Worm (Caenorhabditis elegans) whole organism, young adult: Measurements from ENCODE around the gene F43C11.12.

Experiments used
- F52B5.7 ChIP-seq: sonication (generic microtip); optimal IDR thresholded peaks from 2 replicates; lab custom pipeline; 2016; ENCODE audit warnings: mild to moderate bottlenecking, missing genetic modification characterization, missing compliant biosample characterization
- ccch-3 ChIP-seq: fragments of 200-800 bp; sonication (Bioruptor generic); optimal IDR thresholded peaks from 2 replicates; lab custom pipeline; 2018; ENCODE audit warnings: mild to moderate bottlenecking, missing genetic modification characterization, missing compliant biosample characterization
- ceh-79 ChIP-seq: sonication (generic microtip); optimal IDR thresholded peaks from 2 replicates; lab custom pipeline; 2017; ENCODE audit warnings: mild to moderate bottlenecking, missing genetic modification characterization, missing compliant biosample characterization
- dox-1 ChIP-seq: fragments of 200-800 bp; sonication (Bioruptor generic); IDR thresholded peaks from 2 replicates; pipeline ENCODE4 v1.3.6; 2022; ENCODE audit warnings: missing genetic modification reagents, missing genetic modification characterization, missing compliant biosample characterization
- ets-4 ChIP-seq: fragments of 200-800 bp; sonication (Bioruptor generic); optimal IDR thresholded peaks from 2 replicates; lab custom pipeline; 2018; ENCODE audit warnings: mild to moderate bottlenecking, missing genetic modification characterization, missing compliant biosample characterization
- hrde-1 ChIP-seq: sonication (generic microtip); optimal IDR thresholded peaks from 2 replicates; lab custom pipeline; 2016; ENCODE audit warnings: missing genetic modification characterization, mild to moderate bottlenecking, missing compliant biosample characterization, moderate library complexity, missing genotype, missing genetic modification reagents, borderline replicate concordance
- lag-1 ChIP-seq: fragments of 200-800 bp; sonication (Bioruptor generic); IDR thresholded peaks from 2 replicates; pipeline ENCODE4 v1.3.6; 2022; ENCODE audit warnings: missing genetic modification reagents, missing genetic modification characterization, missing compliant biosample characterization
- lin-40 ChIP-seq: sonication (generic microtip); optimal IDR thresholded peaks from 2 replicates; lab custom pipeline; 2016; ENCODE audit warnings: missing genetic modification characterization, mild to moderate bottlenecking, missing compliant biosample characterization, missing genotype, missing genetic modification reagents
- nhr-80 ChIP-seq: sonication (generic microtip); optimal IDR thresholded peaks from 2 replicates; lab custom pipeline; 2016; ENCODE audit warnings: missing genetic modification characterization, missing compliant biosample characterization
- ztf-18 ChIP-seq: sonication (generic microtip); optimal IDR thresholded peaks from 2 replicates; lab custom pipeline; 2016; ENCODE audit warnings: missing genotype, mild to moderate bottlenecking, missing genetic modification characterization, missing compliant biosample characterization

The F43C11.12 gene

ce11 chrII:2320097-2320496 is 46.4 kb downstream of the F43C11.12 start, which contains the start of gene ZK1240.3:
ZK1240.3 (plus strand) TSS chrII:2320334.
- peak; percentile 64 for TF ChIP-seq ets-4 (GFP tag; lab: Kevin White, UChicago)
- TF ChIP-seq hrde-1 (tag; lab: Kevin White, UChicago), result no peak
- TF ChIP-seq dox-1 (GFP tag; lab: Robert Waterston, UW), result peak; percentile 50
- TF ChIP-seq ztf-18 (tag; lab: Kevin White, UChicago), result no peak
- TF ChIP-seq lag-1 (GFP tag; lab: Robert Waterston, UW), result no peak
- TF ChIP-seq ccch-3 (GFP tag; lab: Kevin White, UChicago), result no peak
- TF ChIP-seq nhr-80 (tag; lab: Kevin White, UChicago), result peak; percentile 93
- TF ChIP-seq ceh-79 (tag; lab: Kevin White, UChicago), result no peak
- TF ChIP-seq F52B5.7 (tag; lab: Kevin White, UChicago), result no peak
- no peak for TF ChIP-seq lin-40 (tag; lab: Kevin White, UChicago)

ce11 chrII:2317883-2318357 is 48.6 kb downstream of the F43C11.12 start, which contains the start of the genes ZK1240.5 and ZK1240.9:
ZK1240.5 (minus strand) TSS chrII:2317933.
ZK1240.9 (plus strand) TSS chrII:2318189.
- TF ChIP-seq nhr-80 (tag; lab: Kevin White, UChicago) (peak; percentile 57), ccch-3 (GFP tag; lab: Kevin White, UChicago) (no peak)
